Worm (Caenorhabditis elegans): ENCODE measurements around the gene srz-61.

DNA sequence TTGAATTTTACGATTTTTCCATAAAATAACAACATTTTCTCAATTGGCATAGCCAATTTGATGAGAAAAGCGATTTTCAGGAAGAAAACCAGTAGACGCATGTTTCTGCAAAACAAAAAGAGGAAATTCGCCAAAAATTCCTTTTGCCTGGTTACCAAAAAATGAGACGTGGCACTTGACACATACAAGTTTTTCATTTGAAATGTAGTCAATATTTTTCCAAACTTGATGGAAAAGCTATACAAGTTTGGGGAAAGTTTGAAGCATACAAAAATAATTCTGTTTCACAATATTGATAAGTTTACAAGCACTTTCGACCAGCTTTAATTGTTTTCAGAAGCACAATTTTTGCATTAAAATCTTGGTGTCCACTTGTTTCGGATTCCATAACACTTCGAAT lies 40.4 kb upstream of the srz-61 start, which contains the start of gene clec-191:
- no peak for TF ChIP-seq pes-1 (GFP tag; IDR thresholded peaks at IDR 0.05)
- TF ChIP-seq hnd-1 (tag; optimal IDR thresholded peaks at IDR 0.05) = no peak
- no peak for TF ChIP-seq ama-1 (optimal IDR thresholded peaks at IDR 0.05)
- TF ChIP-seq B0310.2 (tag; optimal IDR thresholded peaks at IDR 0.05) = no peak
- TF ChIP-seq hmbx-1 (tag; optimal IDR thresholded peaks at IDR 0.05) = no peak
- TF ChIP-seq tra-4 (tag; optimal IDR thresholded peaks at IDR 0.05) = no peak
- TF ChIP-seq ets-7 (tag; optimal IDR thresholded peaks at IDR 0.05) = no peak
- no peak for TF ChIP-seq aly-1 (tag; optimal IDR thresholded peaks at IDR 0.05)
- TF ChIP-seq tbx-37 (GFP tag; conservative IDR thresholded peaks at IDR 0.05) = no peak
- TF ChIP-seq hmg-4 (GFP tag; optimal IDR thresholded peaks at IDR 0.05) = no peak
- no peak for TF ChIP-seq scrt-1 (GFP tag; IDR thresholded peaks at IDR 0.05)

All from whole organism, early embryonic.